Worm (Caenorhabditis elegans): ENCODE measurements around the gene msp-45.

DNA sequence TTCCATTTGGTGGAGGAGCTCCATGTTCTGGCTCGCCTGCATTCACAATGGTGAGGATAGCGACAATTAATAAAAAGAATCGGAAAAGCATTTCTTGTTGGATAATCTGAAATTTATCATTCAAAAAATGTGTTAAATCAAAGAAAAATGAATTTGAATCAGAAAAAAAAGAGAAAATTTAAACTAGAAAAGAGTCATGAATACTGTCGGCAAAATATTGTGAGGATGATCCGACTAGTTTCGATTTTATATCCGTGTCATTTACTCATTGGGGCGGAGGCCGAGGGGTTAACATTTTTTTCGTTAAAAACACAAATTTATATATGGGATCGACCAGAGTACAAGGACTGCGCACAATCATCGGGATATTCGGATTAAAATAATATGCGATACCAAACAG is 21.0 kb upstream of the msp-45 start, which contains the start of gene C27D6.12:
- no peak for TF ChIP-seq hlh-30 (tag; optimal IDR thresholded peaks at IDR 0.05; ENCODE audit: insufficient read depth)
- TF ChIP-seq unc-3 (GFP tag; conservative IDR thresholded peaks at IDR 0.05), result no peak
- no peak for TF ChIP-seq unc-3 (tag; optimal IDR thresholded peaks at IDR 0.05)
- no peak for TF ChIP-seq pha-4 (tag; optimal IDR thresholded peaks at IDR 0.05)
- no peak for TF ChIP-seq K09A11.1 (tag; optimal IDR thresholded peaks at IDR 0.05; ENCODE audit: insufficient read depth)
- no peak for TF ChIP-seq sox-4 (tag; optimal IDR thresholded peaks at IDR 0.05)
- TF ChIP-seq ttx-3 (tag; optimal IDR thresholded peaks at IDR 0.05), result no peak
